Fruit fly (Drosophila melanogaster): ENCODE measurements around the gene eRF3.

eRF3 gene

DNA sequence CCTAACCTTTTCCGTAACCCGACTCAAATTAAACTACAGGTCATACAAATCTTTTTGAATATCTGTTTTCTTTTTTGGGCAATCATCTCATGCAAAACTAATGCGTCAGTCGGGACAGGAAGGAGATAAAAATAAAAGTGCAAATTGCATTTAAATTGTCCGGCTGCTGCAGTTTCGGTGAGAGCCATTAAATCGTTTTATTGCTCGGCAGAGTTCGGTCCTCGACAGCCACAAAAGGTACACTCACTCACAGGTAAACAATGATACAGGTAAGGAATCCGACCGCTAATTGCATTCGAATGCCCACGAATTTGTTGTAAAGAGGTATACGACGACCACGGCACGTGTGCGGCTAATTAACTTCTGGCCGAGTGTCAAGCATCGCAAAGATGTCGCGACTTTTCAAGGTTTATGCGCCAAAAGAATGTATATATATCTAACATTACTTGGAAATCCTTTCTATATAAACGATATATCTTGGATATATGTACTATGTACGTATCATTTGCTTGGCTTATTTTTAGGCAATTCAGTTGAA lies 32.3 kb downstream of the eRF3 start:
- TF ChIP-seq brk (GFP tag; optimal IDR thresholded peaks at IDR 0.05): no peak
- TF ChIP-seq usp (GFP tag; optimal IDR thresholded peaks at IDR 0.05): no peak
- no peak for TF ChIP-seq tai (GFP tag; optimal IDR thresholded peaks at IDR 0.05)
- no peak for TF ChIP-seq ey (GFP tag; optimal IDR thresholded peaks at IDR 0.05)
- TF ChIP-seq jim (GFP tag; optimal IDR thresholded peaks at IDR 0.05): no peak
- no peak for TF ChIP-seq psq (GFP tag; optimal IDR thresholded peaks at IDR 0.05)
- no peak for TF ChIP-seq Mio (GFP tag; optimal IDR thresholded peaks at IDR 0.05)
- TF ChIP-seq Sp1 (GFP tag; optimal IDR thresholded peaks at IDR 0.05): no peak
- no peak for TF ChIP-seq foxo (GFP tag; optimal IDR thresholded peaks at IDR 0.05)

dm6 chr2L:12467673-12468072 lies 33.4 kb downstream of the eRF3 start:
- TF ChIP-seq dsf (GFP tag; optimal IDR thresholded peaks at IDR 0.05; ENCODE audit: borderline replicate concordance): no peak
- no peak for TF ChIP-seq foxo (GFP tag; optimal IDR thresholded peaks at IDR 0.05)
- TF ChIP-seq sv (GFP tag; optimal IDR thresholded peaks at IDR 0.05): peak; percentile 30
- no peak for TF ChIP-seq GATAd (GFP tag; optimal IDR thresholded peaks at IDR 0.05)

DNA sequence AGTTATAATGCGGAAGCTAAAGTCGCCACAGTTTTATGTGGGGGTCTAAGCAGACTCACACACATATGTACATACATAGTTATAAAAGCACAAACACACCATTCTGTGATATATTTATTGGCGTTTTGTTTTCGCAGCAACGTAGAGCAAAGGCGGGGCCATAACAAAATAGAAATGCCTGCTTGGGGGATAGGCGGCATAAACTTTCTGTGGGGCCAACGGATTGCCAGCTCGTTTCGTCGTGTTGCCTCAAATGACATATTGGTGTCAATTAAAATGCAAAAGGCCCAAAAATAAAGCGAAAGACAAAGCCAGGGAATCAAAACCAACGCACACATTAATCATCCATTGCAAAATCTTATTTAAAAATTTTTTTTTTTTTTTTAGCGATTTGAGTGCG lies 34.6 kb downstream of the eRF3 start:
- no peak for TF ChIP-seq fru (GFP tag; optimal IDR thresholded peaks at IDR 0.05)
- TF ChIP-seq Sp1 (GFP tag; optimal IDR thresholded peaks at IDR 0.05): no peak
- no peak for TF ChIP-seq pan (optimal IDR thresholded peaks at IDR 0.05)
- TF ChIP-seq Vsx2 (GFP tag; optimal IDR thresholded peaks at IDR 0.05; ENCODE audit: partially characterized antibody): no peak
- no peak for TF ChIP-seq Hr78 (GFP tag; optimal IDR thresholded peaks at IDR 0.05)
- no peak for TF ChIP-seq Dif (GFP tag; optimal IDR thresholded peaks at IDR 0.05; ENCODE audit: partially characterized antibody)
- TF ChIP-seq dsf (GFP tag; optimal IDR thresholded peaks at IDR 0.05; ENCODE audit: borderline replicate concordance): no peak

DNA sequence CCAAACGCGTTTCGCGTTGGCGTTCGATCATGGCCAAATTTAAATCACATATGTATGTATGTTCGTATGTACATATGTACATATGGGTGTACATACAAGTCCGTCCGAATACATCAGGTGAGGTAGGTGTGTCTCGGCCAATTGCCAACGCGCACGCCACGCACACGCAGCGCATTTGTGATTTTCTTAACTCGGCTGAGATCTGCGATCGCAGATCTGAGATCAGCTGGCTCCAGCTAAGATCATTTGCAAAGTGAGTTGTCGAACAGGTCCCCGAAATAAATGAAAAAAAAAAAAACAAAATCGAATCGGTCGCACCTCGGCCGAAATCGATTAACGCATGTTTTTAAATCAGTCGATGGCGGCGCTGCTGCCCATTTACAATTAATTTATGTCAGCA lies 35.0 kb downstream of the eRF3 start:
- no peak for TF ChIP-seq Hr83 (GFP tag; optimal IDR thresholded peaks at IDR 0.05; ENCODE audit: poor library complexity, severe bottlenecking)
- no peak for TF ChIP-seq Mio (GFP tag; optimal IDR thresholded peaks at IDR 0.05)
- no peak for TF ChIP-seq CG32264 (GFP tag; optimal IDR thresholded peaks at IDR 0.05)
- peak; percentile 59 for TF ChIP-seq h (GFP tag; optimal IDR thresholded peaks at IDR 0.05)

DNA sequence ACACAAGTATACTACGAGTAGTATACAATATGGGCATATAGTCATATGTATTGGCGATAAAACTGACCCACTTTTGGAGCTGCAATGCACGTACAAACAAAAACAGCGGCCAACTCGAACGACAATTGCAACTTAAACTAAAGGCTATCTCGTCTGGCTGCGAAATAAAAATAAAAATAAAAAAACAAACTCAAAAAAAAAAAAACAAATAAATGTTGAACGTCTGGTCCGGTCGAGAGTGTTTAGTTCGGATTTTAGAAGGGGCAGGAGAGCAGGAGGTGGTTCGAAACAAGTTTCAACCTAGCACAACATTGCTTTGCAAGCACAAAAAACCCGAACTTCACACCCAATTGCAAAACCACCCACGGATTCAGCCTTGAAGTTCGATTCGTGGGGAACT lies 37.7 kb downstream of the eRF3 start:
- no peak for TF ChIP-seq jim (GFP tag; optimal IDR thresholded peaks at IDR 0.05)
- TF ChIP-seq br (GFP tag; optimal IDR thresholded peaks at IDR 0.05): no peak
- TF ChIP-seq rgr (GFP tag; optimal IDR thresholded peaks at IDR 0.05): no peak

- TF ChIP-seq sage (GFP tag; optimal IDR thresholded peaks at IDR 0.05) (no peak), brk (GFP tag; optimal IDR thresholded peaks at IDR 0.05) (no peak), fru (GFP tag; optimal IDR thresholded peaks at IDR 0.05) (no peak), dl (GFP tag; optimal IDR thresholded peaks at IDR 0.05; ENCODE audit: insufficient read depth in 1 of 2, partially characterized antibody in 2 of 2) (no peak), N (GFP tag; optimal IDR thresholded peaks at IDR 0.05) (no peak), GATAd (GFP tag; optimal IDR thresholded peaks at IDR 0.05) (no peak), Dfd (GFP tag; optimal IDR thresholded peaks at IDR 0.05) (no peak), pan (optimal IDR thresholded peaks at IDR 0.05) (no peak), CrebA (GFP tag; optimal IDR thresholded peaks at IDR 0.05; ENCODE audit: borderline replicate concordance) (no peak), usp (GFP tag; optimal IDR thresholded peaks at IDR 0.05) (no peak), psq (GFP tag; optimal IDR thresholded peaks at IDR 0.05) (no peak), Rel (GFP tag; optimal IDR thresholded peaks at IDR 0.05) (no peak), Rel (tag; optimal IDR thresholded peaks at IDR 0.05) (no peak), dsf (GFP tag; optimal IDR thresholded peaks at IDR 0.05; ENCODE audit: borderline replicate concordance) (no peak), Vsx2 (GFP tag; optimal IDR thresholded peaks at IDR 0.05; ENCODE audit: partially characterized antibody) (no peak), Hr83 (GFP tag; optimal IDR thresholded peaks at IDR 0.05; ENCODE audit: poor library complexity, severe bottlenecking) (no peak), Abd-B (GFP tag; optimal IDR thresholded peaks at IDR 0.05) (no peak), ey (GFP tag; optimal IDR thresholded peaks at IDR 0.05) (no peak), Hnf4 (GFP tag; optimal IDR thresholded peaks at IDR 0.05) (no peak)
Measured at dm6 chr2L:12472988-12473387, 38.7 kb downstream of the eRF3 start.
